Worm (Caenorhabditis elegans) whole organism, young adult: ENCODE measurements around the gene hmg-1.2.
A peak's percentile ranks its signal among the peaks of the same experiment; 100 is the strongest.

ENCODE experiments used
- B0261.1 ChIP-seq: sonication (generic microtip); optimal IDR thresholded peaks from 2 replicates; lab custom pipeline; 2016; ENCODE audit warnings: mild to moderate bottlenecking, missing genetic modification characterization, moderate library complexity, missing compliant biosample characterization
- B0336.3 ChIP-seq: fragments of 200-800 bp; sonication (Bioruptor generic); IDR thresholded peaks from 2 replicates; pipeline ENCODE4 v1.3.6; 2022; ENCODE audit warnings: missing genetic modification characterization, missing compliant biosample characterization
- D2030.7 ChIP-seq: fragments of 200-800 bp; sonication (Bioruptor generic); IDR thresholded peaks from 2 replicates; pipeline ENCODE4 v1.3.6; 2022; ENCODE audit warnings: missing genetic modification reagents, missing genetic modification characterization, missing compliant biosample characterization
- F33H1.4 ChIP-seq: fragments of 200-800 bp; sonication (Bioruptor generic); IDR thresholded peaks from 2 replicates; pipeline ENCODE4 v1.3.6; 2022; ENCODE audit warnings: missing genetic modification reagents, missing genetic modification characterization, missing compliant biosample characterization
- F37B4.10 ChIP-seq: fragments of 200-800 bp; sonication (Bioruptor generic); IDR thresholded peaks from 2 replicates; pipeline ENCODE4 v1.3.6; 2022; ENCODE audit warnings: missing genetic modification characterization, missing compliant biosample characterization
- F57A8.1 ChIP-seq: fragments of 200-800 bp; sonication (Bioruptor generic); optimal IDR thresholded peaks from 2 replicates; lab custom pipeline; 2018; ENCODE audit warnings: mild to moderate bottlenecking, missing genetic modification characterization, moderate library complexity, missing compliant biosample characterization
- T26A5.8 ChIP-seq: sonication (generic microtip); optimal IDR thresholded peaks from 2 replicates; lab custom pipeline; 2016; ENCODE audit warnings: missing genetic modification characterization, missing compliant biosample characterization
- ZK185.1 ChIP-seq: sonication (generic microtip); optimal IDR thresholded peaks from 2 replicates; lab custom pipeline; 2016; ENCODE audit warnings: mild to moderate bottlenecking, missing genetic modification characterization, missing compliant biosample characterization; ENCODE audit not compliant: poor library complexity, severe bottlenecking
- ccch-3 ChIP-seq: fragments of 200-800 bp; sonication (Bioruptor generic); optimal IDR thresholded peaks from 2 replicates; lab custom pipeline; 2018; ENCODE audit warnings: mild to moderate bottlenecking, missing genetic modification characterization, missing compliant biosample characterization
- cebp-2 ChIP-seq: fragments of 200-800 bp; sonication (Bioruptor generic); IDR thresholded peaks from 2 replicates; pipeline ENCODE4 v1.3.6; 2022; ENCODE audit warnings: missing genetic modification characterization, missing compliant biosample characterization
- ceh-40 ChIP-seq: fragments of 200-800 bp; sonication (Bioruptor generic); IDR thresholded peaks from 2 replicates; pipeline ENCODE4 v1.3.6; 2022; ENCODE audit warnings: missing genetic modification characterization, missing compliant biosample characterization
- ceh-79 ChIP-seq: sonication (generic microtip); optimal IDR thresholded peaks from 2 replicates; lab custom pipeline; 2017; ENCODE audit warnings: mild to moderate bottlenecking, missing genetic modification characterization, missing compliant biosample characterization
- egl-18 ChIP-seq: fragments of 200-800 bp; sonication (Bioruptor generic); IDR thresholded peaks from 2 replicates; pipeline ENCODE4 v1.3.6; 2022; ENCODE audit warnings: missing genetic modification reagents, missing genetic modification characterization, missing compliant biosample characterization
- egl-44 ChIP-seq: fragments of 200-800 bp; sonication (Bioruptor generic); IDR thresholded peaks from 2 replicates; pipeline ENCODE4 v1.3.6; 2022; ENCODE audit warnings: missing genetic modification reagents, missing genetic modification characterization, missing compliant biosample characterization
- egrh-3 ChIP-seq: fragments of 200-800 bp; sonication (Bioruptor generic); IDR thresholded peaks from 2 replicates; pipeline ENCODE4 v1.3.6; 2022; ENCODE audit warnings: missing genetic modification reagents, missing genetic modification characterization, missing compliant biosample characterization
- ekl-4 ChIP-seq: fragments of 200-800 bp; sonication (Bioruptor generic); IDR thresholded peaks from 2 replicates; pipeline ENCODE4 v1.3.6; 2022; ENCODE audit warnings: missing genetic modification reagents, missing genetic modification characterization, missing compliant biosample characterization
- ets-4 ChIP-seq: fragments of 200-800 bp; sonication (Bioruptor generic); optimal IDR thresholded peaks from 2 replicates; lab custom pipeline; 2018; ENCODE audit warnings: mild to moderate bottlenecking, missing genetic modification characterization, missing compliant biosample characterization
- hmg-20 ChIP-seq: fragments of 200-800 bp; sonication (Bioruptor generic); IDR thresholded peaks from 2 replicates; pipeline ENCODE4 v1.3.6; 2022; ENCODE audit warnings: missing genetic modification reagents, missing genetic modification characterization, missing compliant biosample characterization
- let-607 ChIP-seq, 2 experiments: fragments of 200-800 bp in 1 of 2; sonication (Bioruptor generic) in 1 of 2; sonication (generic microtip) in 1 of 2; optimal IDR thresholded peaks; 2 replicates each; lab custom pipeline; 2016 to 2018; ENCODE audit warnings: mild to moderate bottlenecking in 2 of 2, missing compliant biosample characterization in 2 of 2, missing genetic modification characterization in 2 of 2, moderate library complexity in 2 of 2, missing genotype in 1 of 2
- lsl-1 ChIP-seq: fragments of 200-800 bp; sonication (Bioruptor generic); optimal IDR thresholded peaks from 2 replicates; lab custom pipeline; 2018; ENCODE audit warnings: mild to moderate bottlenecking, missing genetic modification characterization, moderate library complexity, missing compliant biosample characterization
- mel-28 ChIP-seq: sonication (generic microtip); optimal IDR thresholded peaks from 2 replicates; lab custom pipeline; 2016; ENCODE audit warnings: borderline replicate concordance, mild to moderate bottlenecking, missing genetic modification characterization, missing compliant biosample characterization
- nhr-120 ChIP-seq: fragments of 200-800 bp; sonication (Bioruptor generic); IDR thresholded peaks from 2 replicates; pipeline ENCODE4 v1.3.6; 2022; ENCODE audit warnings: missing genetic modification characterization, missing compliant biosample characterization
- nhr-179 ChIP-seq: sonication (generic microtip); optimal IDR thresholded peaks from 2 replicates; lab custom pipeline; 2016; ENCODE audit warnings: mild to moderate bottlenecking, missing genetic modification characterization, missing compliant biosample characterization
- pha-4 ChIP-seq: fragments of 150-350 bp; sonication (generic microtip); optimal IDR thresholded peaks from 2 replicates; lab custom pipeline; 2014; ENCODE audit warnings: missing biosample characterization, missing genetic modification reagents, missing genetic modification characterization
- rcor-1 ChIP-seq: fragments of 200-800 bp; sonication (Bioruptor generic); IDR thresholded peaks from 2 replicates; pipeline ENCODE4 v1.3.6; 2022; ENCODE audit warnings: missing genetic modification reagents, missing genetic modification characterization, missing compliant biosample characterization
- rpc-1 ChIP-seq, 2 experiments: fragments of 150-350 bp in 1 of 2; sonication (generic microtip) in 1 of 2; optimal IDR thresholded peaks; 2 replicates each; lab custom pipeline; 2014 to 2018; ENCODE audit warnings: missing biosample characterization in 1 of 2, missing genetic modification characterization in 1 of 2, missing genetic modification reagents in 1 of 2, missing genotype in 1 of 2
- sea-2 ChIP-seq: fragments of 200-800 bp; sonication (Bioruptor generic); IDR thresholded peaks from 2 replicates; pipeline ENCODE4 v1.3.6; 2022; ENCODE audit warnings: missing genetic modification characterization, missing compliant biosample characterization
- snpc-1.3 ChIP-seq: sonication (generic microtip); optimal IDR thresholded peaks from 2 replicates; lab custom pipeline; 2017; ENCODE audit warnings: missing genetic modification characterization, mild to moderate bottlenecking, missing compliant biosample characterization, antibody characterized with exemption, moderate library complexity, missing genotype, missing genetic modification reagents; ENCODE audit not compliant: insufficient read depth
- snpc-4 ChIP-seq, 5 experiments: fragments of 150-350 bp in 1 of 5; sonication (generic microtip) in 4 of 5; optimal IDR thresholded peaks; 2 replicates each; lab custom pipeline; 2014 to 2018; ENCODE audit warnings: missing genetic modification characterization in 5 of 5, missing biosample characterization in 3 of 5, antibody characterized with exemption in 2 of 5, mild to moderate bottlenecking in 2 of 5, missing compliant biosample characterization in 2 of 5, missing genotype in 2 of 5, moderate library complexity in 2 of 5, missing genetic modification reagents in 1 of 5
- unc-62 ChIP-seq: fragments of 150-350 bp; optimal IDR thresholded peaks from 2 replicates; lab custom pipeline; 2014; ENCODE audit warnings: missing biosample characterization, missing genetic modification reagents, missing genetic modification characterization
- ztf-18 ChIP-seq: sonication (generic microtip); optimal IDR thresholded peaks from 2 replicates; lab custom pipeline; 2016; ENCODE audit warnings: missing genotype, mild to moderate bottlenecking, missing genetic modification characterization, missing compliant biosample characterization

The hmg-1.2 gene

ce11 chrIII:6248064-6248687 lies 32.0 kb upstream of the hmg-1.2 start, which contains the start of the genes gen-1 and stt-3 (continued):
- TF ChIP-seq let-607 (tag; optimal IDR thresholded peaks at IDR 0.05; lab: Kevin White, UChicago) (peak in 1 of 2 experiments; percentile 27), F37B4.10 (no peak), sea-2 (GFP tag; lab: Robert Waterston, UW) (no peak), egrh-3 (GFP tag; lab: Robert Waterston, UW) (no peak), ets-4 (GFP tag; lab: Kevin White, UChicago) (no peak), T26A5.8 (tag; lab: Kevin White, UChicago) (no peak), F33H1.4 (peak; percentile 69), ekl-4 (GFP tag; lab: Robert Waterston, UW) (no peak), lsl-1 (GFP tag; lab: Kevin White, UChicago) (peak; percentile 8), ceh-79 (tag; lab: Kevin White, UChicago) (no peak), F57A8.1 (no peak), B0261.1 (tag; lab: Kevin White, UChicago) (no peak), ceh-40 (GFP tag; lab: Robert Waterston, UW) (no peak), D2030.7 (GFP tag; lab: Robert Waterston, UW) (no peak), egl-18 (no peak), cebp-2 (GFP tag; lab: Robert Waterston, UW) (no peak), B0336.3 (no peak), rcor-1 (GFP tag; lab: Robert Waterston, UW) (no peak)
- TF ChIP-seq, all 124 proteins: peak for 4

- TF ChIP-seq ets-4 (GFP tag; lab: Kevin White, UChicago), result no peak
- no peak for TF ChIP-seq ZK185.1
- TF ChIP-seq unc-62 (GFP tag; lab: Kevin White, UChicago), result no peak
- TF ChIP-seq mel-28, result no peak
- TF ChIP-seq nhr-179 (tag; lab: Kevin White, UChicago), result no peak
These were observed 28.7 kb upstream of the hmg-1.2 start, which contains the start of gene amdh-1 for ce11 chrIII:6251511-6251910. Gene amdh-1 (plus strand): TSS chrIII:6251811.

- TF ChIP-seq pha-4 (tag; lab: Kevin White, UChicago) (no peak), ccch-3 (no peak), ztf-18 (no peak), B0261.1 (tag; lab: Kevin White, UChicago) (no peak), hmg-20 (no peak), egl-44 (GFP tag; lab: Robert Waterston, UW) (no peak)
- TF ChIP-seq, all 124 proteins: peak for 0
These were observed 25.4 kb upstream of the hmg-1.2 start, which contains the start of gene srg-8 for ce11 chrIII:6254737-6255136. Gene srg-8 (minus strand): TSS chrIII:6254837.

ce11 chrIII:6256675-6257074 lies 23.5 kb upstream of the hmg-1.2 start, which contains the start of gene srg-9:
Gene srg-9 (minus strand): TSS chrIII:6256775.
- no peak for TF ChIP-seq nhr-120 (GFP tag; lab: Robert Waterston, UW)
- TF ChIP-seq B0336.3, result no peak
- TF ChIP-seq snpc-1.3 (tag; lab: Kevin White, UChicago), result no peak
- TF ChIP-seq rpc-1 (optimal IDR thresholded peaks at IDR 0.05; lab: Kevin White, UChicago), result no peak
- TF ChIP-seq rpc-1 (tag; optimal IDR thresholded peaks at IDR 0.05; lab: Kevin White, UChicago), result no peak
- no peak for TF ChIP-seq snpc-4 (GFP tag; optimal IDR thresholded peaks at IDR 0.05; lab: Kevin White, UChicago)
- TF ChIP-seq snpc-4 (tag; optimal IDR thresholded peaks at IDR 0.05; lab: Kevin White, UChicago), result no peak
